Fruit fly (Drosophila melanogaster) whole organism, prepupa: ENCODE data around the gene CG11309.

Source experiments
- Blimp-1 ChIP-seq: fragments of 200-800 bp; sonication (Bioruptor generic); optimal IDR thresholded peaks from 3 replicates; lab custom pipeline; 2017; ENCODE audit warnings: missing biosample characterization, missing genetic modification characterization, mild to moderate bottlenecking, moderate library complexity, missing genetic modification reagents
- CG10669 ChIP-seq: fragments of 200-800 bp; sonication (Bioruptor generic); optimal IDR thresholded peaks from 3 replicates; lab custom pipeline; 2018; ENCODE audit warnings: missing biosample characterization, mild to moderate bottlenecking, missing genetic modification characterization, moderate library complexity
- CG1621 ChIP-seq: fragments of 200-800 bp; sonication (Bioruptor generic); optimal IDR thresholded peaks from 3 replicates; lab custom pipeline; 2018; ENCODE audit warnings: missing biosample characterization, mild to moderate bottlenecking, missing genetic modification characterization
- CG3032 ChIP-seq: fragments of 200-800 bp; optimal IDR thresholded peaks from 2 replicates; lab custom pipeline; 2019; ENCODE audit warnings: missing biosample characterization, mild to moderate bottlenecking, missing genetic modification characterization, moderate library complexity
- CG31627 ChIP-seq: fragments of 200-800 bp; sonication (Bioruptor generic); optimal IDR thresholded peaks from 3 replicates; lab custom pipeline; 2016; ENCODE audit warnings: missing biosample characterization, missing genetic modification characterization
- CG32006 ChIP-seq: fragments of 200-800 bp; sonication (Bioruptor generic); optimal IDR thresholded peaks from 3 replicates; lab custom pipeline; 2017; ENCODE audit warnings: missing biosample characterization, mild to moderate bottlenecking, missing genetic modification characterization
- CG34406 ChIP-seq: fragments of 200-800 bp; sonication (Bioruptor generic); optimal IDR thresholded peaks from 3 replicates; lab custom pipeline; 2016; ENCODE audit warnings: missing biosample characterization, missing genetic modification characterization
- CG3919 ChIP-seq: fragments of 200-800 bp; sonication (Bioruptor generic); optimal IDR thresholded peaks from 3 replicates; lab custom pipeline; 2016; ENCODE audit warnings: missing biosample characterization, missing genetic modification characterization
- CG6163 ChIP-seq: fragments of 200-800 bp; sonication (Bioruptor generic); IDR thresholded peaks from 3 replicates; pipeline ENCODE4 v1.3.6; 2022; ENCODE audit warnings: missing biosample characterization, missing genetic modification characterization
- CG6792 ChIP-seq: fragments of 200-800 bp; sonication (Bioruptor generic); optimal IDR thresholded peaks from 3 replicates; lab custom pipeline; 2016; ENCODE audit warnings: missing biosample characterization, missing genetic modification characterization
- CG6808 ChIP-seq: fragments of 200-800 bp; sonication (Bioruptor generic); optimal IDR thresholded peaks from 3 replicates; lab custom pipeline; 2017; ENCODE audit warnings: missing biosample characterization, missing genetic modification characterization, mild to moderate bottlenecking, moderate library complexity, missing genetic modification reagents
- CG8119 ChIP-seq: fragments of 200-800 bp; sonication (Bioruptor generic); IDR thresholded peaks from 3 replicates; pipeline ENCODE4 v1.3.6; 2022; ENCODE audit warnings: missing biosample characterization, missing genetic modification characterization
- CG8319 ChIP-seq: fragments of 200-800 bp; sonication (Bioruptor generic); optimal IDR thresholded peaks from 3 replicates; lab custom pipeline; 2016; ENCODE audit warnings: missing biosample characterization, missing genetic modification characterization
- CG8632 ChIP-seq: fragments of 200-800 bp; sonication (Bioruptor generic); optimal IDR thresholded peaks from 3 replicates; lab custom pipeline; 2016; ENCODE audit warnings: missing biosample characterization, missing genetic modification characterization
- Eip75B ChIP-seq: fragments of 200-800 bp; sonication (Bioruptor generic); optimal IDR thresholded peaks from 3 replicates; lab custom pipeline; 2016; ENCODE audit warnings: missing biosample characterization, missing genetic modification characterization
- Eip78C ChIP-seq: fragments of 200-800 bp; sonication (Bioruptor generic); peaks from one replicate; lab custom pipeline; 2016; ENCODE audit warnings: missing biosample characterization, missing genetic modification characterization
- Eip93F ChIP-seq: fragments of 200-800 bp; sonication (Bioruptor generic); optimal IDR thresholded peaks from 2 replicates; lab custom pipeline; 2016; ENCODE audit warnings: missing biosample characterization, mild to moderate bottlenecking, missing genetic modification characterization
- Ets96B ChIP-seq: fragments of 200-800 bp; optimal IDR thresholded peaks from 2 replicates; lab custom pipeline; 2019; ENCODE audit warnings: missing biosample characterization, mild to moderate bottlenecking, missing genetic modification characterization, moderate library complexity
- Hr38 ChIP-seq: sonication (Bioruptor generic); optimal IDR thresholded peaks from 2 replicates; lab custom pipeline; 2016; ENCODE audit warnings: missing biosample characterization, missing genetic modification characterization
- Hr39 ChIP-seq: fragments of 200-800 bp; sonication (Bioruptor generic); optimal IDR thresholded peaks from 2 replicates; lab custom pipeline; 2016; ENCODE audit warnings: missing biosample characterization, missing genetic modification characterization
- Hr4 ChIP-seq: fragments of 200-800 bp; sonication (Bioruptor generic); optimal IDR thresholded peaks from 3 replicates; lab custom pipeline; 2016; ENCODE audit warnings: missing biosample characterization, missing genetic modification characterization
- Lpt ChIP-seq: fragments of 200-800 bp; sonication (Bioruptor generic); optimal IDR thresholded peaks from 3 replicates; lab custom pipeline; 2016; ENCODE audit warnings: missing biosample characterization, missing genetic modification characterization
- Smox ChIP-seq: fragments of 200-800 bp; sonication (Bioruptor generic); optimal IDR thresholded peaks from 3 replicates; lab custom pipeline; 2016; ENCODE audit warnings: missing biosample characterization, missing genetic modification characterization
- Sox14 ChIP-seq: fragments of 200-800 bp; sonication (Bioruptor generic); optimal IDR thresholded peaks from 3 replicates; lab custom pipeline; 2016; ENCODE audit warnings: missing biosample characterization, missing genetic modification characterization
- Sox15 ChIP-seq: fragments of 200-800 bp; sonication (Bioruptor generic); optimal IDR thresholded peaks from 3 replicates; lab custom pipeline; 2016; ENCODE audit warnings: missing biosample characterization, missing genetic modification characterization
- cyc ChIP-seq: fragments of 200-800 bp; sonication (Bioruptor generic); optimal IDR thresholded peaks from 3 replicates; lab custom pipeline; 2016; ENCODE audit warnings: missing biosample characterization, missing genetic modification characterization
- dsx ChIP-seq: fragments of 200-800 bp; optimal IDR thresholded peaks from 3 replicates; lab custom pipeline; 2019; ENCODE audit warnings: missing biosample characterization, mild to moderate bottlenecking, missing genetic modification characterization, moderate library complexity; ENCODE audit not compliant: poor library complexity, severe bottlenecking
- fkh ChIP-seq: fragments of 200-800 bp; sonication (Bioruptor generic); optimal IDR thresholded peaks from 3 replicates; lab custom pipeline; 2017; ENCODE audit warnings: missing biosample characterization, mild to moderate bottlenecking, missing genetic modification characterization, moderate library complexity
- net ChIP-seq: fragments of 200-800 bp; sonication (Bioruptor generic); optimal IDR thresholded peaks from 3 replicates; lab custom pipeline; 2016; ENCODE audit warnings: missing biosample characterization, missing genetic modification characterization
- pdm3 ChIP-seq: fragments of 200-800 bp; sonication (Bioruptor generic); optimal IDR thresholded peaks from 3 replicates; lab custom pipeline; 2016; ENCODE audit warnings: missing biosample characterization, missing genetic modification characterization
- salr ChIP-seq, 2 experiments: fragments of 200-800 bp; sonication (Bioruptor generic); optimal IDR thresholded peaks; 3 replicates each; lab custom pipeline; 2016 to 2018; ENCODE audit warnings: missing biosample characterization in 2 of 2, missing genetic modification characterization in 2 of 2, mild to moderate bottlenecking in 1 of 2
- spab ChIP-seq: fragments of 200-800 bp; sonication (Bioruptor generic); optimal IDR thresholded peaks from 2 replicates; lab custom pipeline; 2017; ENCODE audit warnings: missing biosample characterization, mild to moderate bottlenecking, missing genetic modification characterization, missing genetic modification reagents
- ss ChIP-seq, 2 experiments: fragments of 200-800 bp; sonication (Bioruptor generic); optimal IDR thresholded peaks; 2 replicates in 1 of 2; 3 replicates in 1 of 2; lab custom pipeline; 2017 to 2018; ENCODE audit warnings: mild to moderate bottlenecking in 2 of 2, missing biosample characterization in 2 of 2, missing genetic modification characterization in 2 of 2, moderate library complexity in 1 of 2
- topi ChIP-seq: fragments of 200-800 bp; sonication (Bioruptor generic); optimal IDR thresholded peaks from 3 replicates; lab custom pipeline; 2016; ENCODE audit warnings: missing biosample characterization, missing genetic modification characterization

The CG11309 gene

dm6 chr3L:21301737-21302487 lies 2.5 kb downstream of the CG11309 start:
- TF ChIP-seq dsx (GFP tag; lab: Kevin White, UChicago): peak; percentile 18
- TF ChIP-seq CG6808 (GFP tag; lab: Kevin White, UChicago): peak; percentile 15
- no peak for TF ChIP-seq spab (GFP tag; lab: Kevin White, UChicago)
- TF ChIP-seq CG6792: peak; percentile 4
- no peak for TF ChIP-seq cyc (GFP tag; lab: Kevin White, UChicago)
- TF ChIP-seq CG10669 (GFP tag; lab: Kevin White, UChicago): peak; percentile 3
- TF ChIP-seq ss (GFP tag; optimal IDR thresholded peaks at IDR 0.05; lab: Kevin White, UChicago): no peak
- no peak for TF ChIP-seq Smox (GFP tag; lab: Kevin White, UChicago)
- TF ChIP-seq Hr38 (GFP tag; lab: Kevin White, UChicago): no peak
- TF ChIP-seq CG8319 (GFP tag; lab: Kevin White, UChicago): no peak
- TF ChIP-seq Ets96B (tag; lab: Kevin White, UChicago): peak; percentile 38
- no peak for TF ChIP-seq salr (GFP tag; optimal IDR thresholded peaks at IDR 0.05; lab: Kevin White, UChicago)
- no peak for TF ChIP-seq Sox15 (GFP tag; lab: Kevin White, UChicago)
- peak; percentile 85 for TF ChIP-seq Blimp-1 (GFP tag; lab: Kevin White, UChicago)
- TF ChIP-seq CG3919 (GFP tag; lab: Kevin White, UChicago): peak; percentile 31
- TF ChIP-seq CG31627 (GFP tag; lab: Kevin White, UChicago): no peak
- TF ChIP-seq Eip78C (GFP tag; lab: Kevin White, UChicago): peak; percentile 86
- no peak for TF ChIP-seq Lpt (GFP tag; lab: Kevin White, UChicago)
- TF ChIP-seq CG3032: peak; percentile 45
- peak; percentile 18 for TF ChIP-seq CG8632 (GFP tag; lab: Kevin White, UChicago)
- TF ChIP-seq pdm3 (GFP tag; lab: Kevin White, UChicago): peak; percentile 18

dm6 chr3L:21300280-21300679 lies 4.2 kb downstream of the CG11309 start, which contains the start of gene Cpr78Cc:
Cpr78Cc (plus strand) TSS chr3L:21300580.
- no peak for TF ChIP-seq CG3919 (GFP tag; lab: Kevin White, UChicago)
- no peak for TF ChIP-seq CG6792
- TF ChIP-seq CG1621 (tag; lab: Kevin White, UChicago): no peak
- TF ChIP-seq CG6163 (GFP tag; lab: Robert Waterston, UW): no peak
- no peak for TF ChIP-seq Eip75B
- TF ChIP-seq Hr4 (GFP tag; lab: Kevin White, UChicago): no peak
- TF ChIP-seq topi (GFP tag; lab: Kevin White, UChicago): no peak
- no peak for TF ChIP-seq dsx (GFP tag; lab: Kevin White, UChicago)
- no peak for TF ChIP-seq net
- TF ChIP-seq Sox14 (GFP tag; lab: Kevin White, UChicago): no peak
- no peak for TF ChIP-seq Eip93F (GFP tag; lab: Kevin White, UChicago)
- TF ChIP-seq CG3032: no peak
- TF ChIP-seq Hr39 (GFP tag; lab: Kevin White, UChicago): no peak
- no peak for TF ChIP-seq Hr38 (GFP tag; lab: Kevin White, UChicago)
- TF ChIP-seq ss (GFP tag; optimal IDR thresholded peaks at IDR 0.05; lab: Kevin White, UChicago): no peak

- TF ChIP-seq fkh (GFP tag; lab: Kevin White, UChicago): no peak
- TF ChIP-seq Sox14 (GFP tag; lab: Kevin White, UChicago): no peak
- no peak for TF ChIP-seq CG32006 (GFP tag; lab: Kevin White, UChicago)
- TF ChIP-seq CG8119 (GFP tag; lab: Robert Waterston, UW): no peak
- no peak for TF ChIP-seq CG34406 (GFP tag; lab: Kevin White, UChicago)
Observed at dm6 chr3L:21299203-21299602, 5.3 kb downstream of the CG11309 start.
